Worm (Caenorhabditis elegans) whole organism, L2 larva: ENCODE results near the gene daf-9.
A peak's percentile ranks its signal among the peaks of the same experiment; 100 is the strongest.

Experiments
- C34F6.9 ChIP-seq: fragments of 150-350 bp; optimal IDR thresholded peaks from 2 replicates; lab custom pipeline; 2014; ENCODE audit warnings: missing biosample characterization, missing genetic modification characterization
- F13H6.1 ChIP-seq: sonication (generic microtip); optimal IDR thresholded peaks from 2 replicates; lab custom pipeline; 2016; ENCODE audit warnings: missing genetic modification characterization, missing compliant biosample characterization
- R02D3.7 ChIP-seq: fragments of 150-350 bp; optimal IDR thresholded peaks from 2 replicates; lab custom pipeline; 2014; ENCODE audit warnings: missing biosample characterization, missing genetic modification characterization
- ZK546.5 ChIP-seq: sonication (generic microtip); optimal IDR thresholded peaks from 2 replicates; lab custom pipeline; 2017; ENCODE audit warnings: missing biosample characterization, missing genetic modification characterization
- alr-1 ChIP-seq: fragments of 150-350 bp; optimal IDR thresholded peaks from 2 replicates; lab custom pipeline; 2014; ENCODE audit warnings: missing biosample characterization, missing genetic modification characterization
- aly-2 ChIP-seq: fragments of 150-350 bp; optimal IDR thresholded peaks from 2 replicates; lab custom pipeline; 2014; ENCODE audit warnings: missing biosample characterization, missing genetic modification characterization
- ama-1 ChIP-seq: fragments of 150-350 bp; optimal IDR thresholded peaks from 2 replicates; lab custom pipeline; 2018; ENCODE audit warnings: inconsistent platforms
- blmp-1 ChIP-seq: sonication (generic microtip); optimal IDR thresholded peaks from 2 replicates; lab custom pipeline; 2017; ENCODE audit warnings: missing genetic modification characterization, mild to moderate bottlenecking, missing compliant biosample characterization, antibody characterized with exemption, moderate library complexity; ENCODE audit not compliant: insufficient read depth
- ceh-16 ChIP-seq: fragments of 150-350 bp; optimal IDR thresholded peaks from 2 replicates; lab custom pipeline; 2014; ENCODE audit warnings: missing biosample characterization, missing genetic modification characterization
- ceh-82 ChIP-seq: fragments of 150-350 bp; optimal IDR thresholded peaks from 2 replicates; lab custom pipeline; 2014; ENCODE audit warnings: missing biosample characterization, missing genetic modification characterization
- crh-2 ChIP-seq: sonication (generic microtip); optimal IDR thresholded peaks from 2 replicates; lab custom pipeline; 2017; ENCODE audit warnings: missing biosample characterization, missing genetic modification characterization
- egl-27 ChIP-seq: sonication (generic microtip); optimal IDR thresholded peaks from 3 replicates; lab custom pipeline; 2017; ENCODE audit warnings: missing biosample characterization, missing genetic modification reagents, missing genetic modification characterization
- gmeb-1 ChIP-seq: fragments of 150-350 bp; optimal IDR thresholded peaks from 2 replicates; lab custom pipeline; 2014; ENCODE audit warnings: missing biosample characterization, missing genetic modification characterization
- lin-11 ChIP-seq: fragments of 150-350 bp; sonication (generic microtip); optimal IDR thresholded peaks from 2 replicates; lab custom pipeline; 2014; ENCODE audit warnings: missing biosample characterization, missing genetic modification characterization, inconsistent platforms, mixed read lengths
- lin-13 ChIP-seq: fragments of 150-350 bp; optimal IDR thresholded peaks from 2 replicates; lab custom pipeline; 2014; ENCODE audit warnings: missing biosample characterization, missing genetic modification reagents, missing genetic modification characterization
- lin-39 ChIP-seq: fragments of 150-350 bp; optimal IDR thresholded peaks from 2 replicates; lab custom pipeline; 2014; ENCODE audit warnings: missing biosample characterization, missing genetic modification reagents, missing genetic modification characterization
- lsy-2 ChIP-seq, 2 experiments: fragments of 150-350 bp in 1 of 2; sonication (generic microtip) in 1 of 2; optimal IDR thresholded peaks; 2 replicates each; lab custom pipeline; 2014 to 2017; ENCODE audit warnings: missing biosample characterization in 2 of 2, missing genetic modification characterization in 2 of 2
- mab-5 ChIP-seq: fragments of 150-350 bp; optimal IDR thresholded peaks from 2 replicates; lab custom pipeline; 2014; ENCODE audit warnings: missing biosample characterization, missing genetic modification characterization
- mbf-1 ChIP-seq: sonication (generic microtip); optimal IDR thresholded peaks from 2 replicates; lab custom pipeline; 2017; ENCODE audit warnings: missing biosample characterization, missing genetic modification characterization
- mdl-1 ChIP-seq, 2 experiments: fragments of 150-350 bp in 1 of 2; sonication (generic microtip) in 1 of 2; optimal IDR thresholded peaks; 2 replicates each; lab custom pipeline; 2017; ENCODE audit warnings: missing biosample characterization in 2 of 2, missing genetic modification characterization in 2 of 2
- nhr-11 ChIP-seq: fragments of 150-350 bp; optimal IDR thresholded peaks from 2 replicates; lab custom pipeline; 2014; ENCODE audit warnings: missing biosample characterization, missing genetic modification characterization
- nhr-21 ChIP-seq: fragments of 150-350 bp; optimal IDR thresholded peaks from 2 replicates; lab custom pipeline; 2014; ENCODE audit warnings: missing biosample characterization, missing genetic modification characterization
- nhr-23 ChIP-seq: fragments of 150-350 bp; optimal IDR thresholded peaks from 2 replicates; lab custom pipeline; 2014; ENCODE audit warnings: missing biosample characterization, missing genetic modification reagents, missing genetic modification characterization
- nhr-25 ChIP-seq: fragments of 150-350 bp; sonication (generic microtip); optimal IDR thresholded peaks from 3 replicates; lab custom pipeline; 2014; ENCODE audit warnings: missing biosample characterization, missing genetic modification characterization
- nhr-6 ChIP-seq: fragments of 150-350 bp; optimal IDR thresholded peaks from 2 replicates; lab custom pipeline; 2014; ENCODE audit warnings: missing biosample characterization, missing genetic modification characterization
- nhr-77 ChIP-seq: fragments of 150-350 bp; optimal IDR thresholded peaks from 2 replicates; lab custom pipeline; 2014; ENCODE audit warnings: missing biosample characterization, missing genetic modification characterization
- peb-1 ChIP-seq: fragments of 150-350 bp; optimal IDR thresholded peaks from 2 replicates; lab custom pipeline; 2014; ENCODE audit warnings: missing biosample characterization, missing genetic modification characterization
- sem-4 ChIP-seq: fragments of 150-350 bp; optimal IDR thresholded peaks from 2 replicates; lab custom pipeline; 2014; ENCODE audit warnings: missing biosample characterization, missing genetic modification reagents, missing genetic modification characterization
- skn-1 ChIP-seq: sonication (generic microtip); optimal IDR thresholded peaks from 2 replicates; lab custom pipeline; 2017; ENCODE audit warnings: missing biosample characterization, missing genetic modification characterization
- sma-9 ChIP-seq, 2 experiments: fragments of 150-350 bp in 1 of 2; sonication (generic microtip) in 1 of 2; optimal IDR thresholded peaks; 2 replicates each; lab custom pipeline; 2014 to 2016; ENCODE audit warnings: missing genetic modification characterization in 2 of 2, mild to moderate bottlenecking in 1 of 2, missing biosample characterization in 1 of 2, missing compliant biosample characterization in 1 of 2, missing genetic modification reagents in 1 of 2, moderate library complexity in 1 of 2
- unc-62 ChIP-seq: fragments of 150-350 bp; optimal IDR thresholded peaks from 2 replicates; lab custom pipeline; 2014; ENCODE audit warnings: missing biosample characterization, missing genetic modification reagents, missing genetic modification characterization
- zag-1 ChIP-seq: fragments of 150-350 bp; optimal IDR thresholded peaks from 2 replicates; lab custom pipeline; 2014; ENCODE audit warnings: missing biosample characterization, missing genetic modification characterization
- ztf-1 ChIP-seq: fragments of 200-800 bp; sonication (Bioruptor generic); conservative IDR thresholded peaks from 2 replicates; pipeline ENCODE4 v1.3.6; 2022; ENCODE audit warnings: missing genetic modification characterization, missing compliant biosample characterization
- ztf-11 ChIP-seq: sonication (generic microtip); optimal IDR thresholded peaks from 2 replicates; lab custom pipeline; 2017; ENCODE audit warnings: missing biosample characterization, missing genetic modification characterization
- ztf-4 ChIP-seq: fragments of 150-350 bp; optimal IDR thresholded peaks from 2 replicates; lab custom pipeline; 2014; ENCODE audit warnings: missing biosample characterization, missing genetic modification characterization

Gene daf-9

ce11 chrX:6178989-6179388, 17.7 kb upstream of the daf-9 start:
- TF ChIP-seq ztf-4 (tag; lab: Kevin White, UChicago) (no peak), nhr-21 (tag; lab: Kevin White, UChicago) (peak; percentile 69), ceh-82 (tag; lab: Kevin White, UChicago) (no peak), blmp-1 (tag; lab: Kevin White, UChicago) (peak; percentile 46), nhr-23 (tag; lab: Kevin White, UChicago) (no peak), lin-13 (no peak)

DNA sequence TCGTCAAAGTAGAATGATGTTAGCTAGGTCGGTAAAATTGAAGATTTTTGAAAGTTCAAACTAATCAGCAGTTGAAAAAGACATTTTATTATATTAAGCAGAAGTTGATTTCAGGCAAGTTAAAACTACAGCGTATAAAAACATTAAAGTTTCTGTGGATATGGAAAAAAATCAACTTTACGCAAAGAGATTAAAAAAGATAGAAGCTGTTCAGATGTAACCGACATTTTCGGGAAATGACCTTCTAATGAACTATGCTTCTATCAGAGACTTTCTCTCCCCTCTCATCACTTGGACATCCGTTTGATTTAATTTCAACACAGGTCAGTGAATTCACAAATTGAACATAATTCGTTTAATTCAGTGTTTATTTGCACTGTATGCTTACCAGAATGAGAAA, 16.4 kb upstream of the daf-9 start, which contains the start of gene T13C5.7:
Gene T13C5.7 (plus strand): TSS at position 301 of the 400 bp plus-strand sequence.
- TF ChIP-seq C34F6.9 (tag; lab: Kevin White, UChicago) = no peak
- TF ChIP-seq nhr-11 = no peak
- TF ChIP-seq crh-2 = no peak
- TF ChIP-seq peb-1 (tag; lab: Kevin White, UChicago) = no peak
- no peak for TF ChIP-seq lsy-2 (tag; optimal IDR thresholded peaks at IDR 0.05; lab: Kevin White, UChicago)
- no peak for TF ChIP-seq unc-62 (GFP tag; lab: Kevin White, UChicago)

ce11 chrX:6184709-6185108, 12.0 kb upstream of the daf-9 start, which contains the start of gene T13C5.2:
Gene T13C5.2 (plus strand): TSS chrX:6185009.
- TF ChIP-seq sem-4 (tag; lab: Kevin White, UChicago) (no peak), lin-11 (tag; lab: Kevin White, UChicago) (no peak), ztf-11 (tag; lab: Kevin White, UChicago) (no peak), nhr-77 (tag; lab: Kevin White, UChicago) (no peak), ama-1 (lab: Kevin White, UChicago) (no peak), F13H6.1 (tag; lab: Kevin White, UChicago) (no peak), ceh-16 (tag; lab: Kevin White, UChicago) (no peak), mab-5 (no peak), unc-62 (GFP tag; lab: Kevin White, UChicago) (no peak), C34F6.9 (tag; lab: Kevin White, UChicago) (no peak), peb-1 (tag; lab: Kevin White, UChicago) (no peak), aly-2 (no peak), mdl-1 (tag; optimal IDR thresholded peaks at IDR 0.05; lab: Kevin White, UChicago) (no peak), ztf-4 (tag; lab: Kevin White, UChicago) (no peak), R02D3.7 (tag; lab: Kevin White, UChicago) (no peak), nhr-11 (no peak), lin-39 (tag; lab: Kevin White, UChicago) (no peak)
- TF ChIP-seq, all 48 proteins: peak for 0

DNA sequence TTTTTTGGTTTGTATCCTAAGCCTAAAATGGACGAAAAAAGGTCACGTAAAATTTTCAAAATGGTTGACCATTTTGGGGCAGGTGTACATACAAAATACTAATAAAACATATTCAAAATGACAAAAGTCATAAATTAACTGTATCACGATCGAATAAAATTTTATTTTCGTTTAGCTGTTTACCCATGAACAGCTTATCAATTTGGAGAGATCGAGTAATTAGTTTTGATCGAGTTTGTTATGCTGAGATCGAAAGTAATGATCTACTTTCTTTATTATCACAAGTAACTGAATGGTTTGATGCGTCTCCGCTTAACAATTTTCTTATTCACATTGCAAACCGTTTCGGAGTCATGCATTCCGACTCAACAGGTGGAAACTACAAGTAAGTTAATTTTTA, 8.9 kb upstream of the daf-9 start, which contains the start of gene T13C5.10:
Gene T13C5.10 (plus strand): TSS at position 301 of the 400 bp plus-strand sequence.
- TF ChIP-seq mbf-1 (tag; lab: Kevin White, UChicago) = no peak
- TF ChIP-seq mdl-1 (tag; optimal IDR thresholded peaks at IDR 0.05; lab: Kevin White, UChicago) = no peak
- no peak for TF ChIP-seq gmeb-1 (tag; lab: Kevin White, UChicago)
- TF ChIP-seq ama-1 (lab: Kevin White, UChicago) = no peak
- TF ChIP-seq alr-1 = no peak
- TF ChIP-seq ceh-82 (tag; lab: Kevin White, UChicago) = no peak
- no peak for TF ChIP-seq unc-62 (GFP tag; lab: Kevin White, UChicago)
- TF ChIP-seq nhr-25 (tag; lab: Kevin White, UChicago) = no peak
- no peak for TF ChIP-seq sma-9 (GFP tag; optimal IDR thresholded peaks at IDR 0.05; lab: Kevin White, UChicago)
- no peak for TF ChIP-seq sma-9 (tag; optimal IDR thresholded peaks at IDR 0.05; lab: Kevin White, UChicago)
- no peak for TF ChIP-seq lin-13
- TF ChIP-seq ztf-1 (GFP tag; lab: Robert Waterston, UW) = no peak
- no peak for TF ChIP-seq zag-1 (tag; lab: Kevin White, UChicago)
- no peak for TF ChIP-seq sem-4 (tag; lab: Kevin White, UChicago)
- TF ChIP-seq egl-27 (tag; lab: Kevin White, UChicago) = no peak
- TF ChIP-seq ztf-11 (tag; lab: Kevin White, UChicago) = no peak
- no peak for TF ChIP-seq nhr-11
- TF ChIP-seq nhr-6 = no peak
- no peak for TF ChIP-seq ZK546.5
- TF ChIP-seq ztf-4 (tag; lab: Kevin White, UChicago) = no peak
- no peak for TF ChIP-seq skn-1 (tag; lab: Kevin White, UChicago)
